Worm (Caenorhabditis elegans) whole organism, young adult: ENCODE data around the gene Y39A1A.17.

ENCODE experiments used
- B0336.3 ChIP-seq: fragments of 200-800 bp; sonication (Bioruptor generic); IDR thresholded peaks from 2 replicates; pipeline ENCODE4 v1.3.6; 2022; ENCODE audit warnings: missing genetic modification characterization, missing compliant biosample characterization
- D2030.7 ChIP-seq: fragments of 200-800 bp; sonication (Bioruptor generic); IDR thresholded peaks from 2 replicates; pipeline ENCODE4 v1.3.6; 2022; ENCODE audit warnings: missing genetic modification reagents, missing genetic modification characterization, missing compliant biosample characterization
- F23B12.7 ChIP-seq: sonication (generic microtip); optimal IDR thresholded peaks from 2 replicates; lab custom pipeline; 2017; ENCODE audit warnings: missing genetic modification characterization, mild to moderate bottlenecking, missing compliant biosample characterization, antibody characterized with exemption, moderate library complexity; ENCODE audit not compliant: insufficient read depth
- F33H1.4 ChIP-seq: fragments of 200-800 bp; sonication (Bioruptor generic); IDR thresholded peaks from 2 replicates; pipeline ENCODE4 v1.3.6; 2022; ENCODE audit warnings: missing genetic modification reagents, missing genetic modification characterization, missing compliant biosample characterization
- F39B2.1 ChIP-seq: fragments of 200-800 bp; sonication (Bioruptor generic); IDR thresholded peaks from 2 replicates; pipeline ENCODE4 v1.3.6; 2022; ENCODE audit warnings: missing genetic modification reagents, missing genetic modification characterization, missing compliant biosample characterization
- F49E8.2 ChIP-seq: sonication (generic microtip); optimal IDR thresholded peaks from 3 replicates; lab custom pipeline; 2017; ENCODE audit warnings: missing genetic modification characterization, mild to moderate bottlenecking, missing compliant biosample characterization, antibody characterized with exemption, moderate library complexity; ENCODE audit not compliant: insufficient read depth
- F52B5.7 ChIP-seq: sonication (generic microtip); optimal IDR thresholded peaks from 2 replicates; lab custom pipeline; 2016; ENCODE audit warnings: mild to moderate bottlenecking, missing genetic modification characterization, missing compliant biosample characterization
- F55B11.4 ChIP-seq: sonication (generic microtip); optimal IDR thresholded peaks from 2 replicates; lab custom pipeline; 2016; ENCODE audit warnings: missing compliant biosample characterization, missing genetic modification characterization, borderline replicate concordance; ENCODE audit not compliant: insufficient read depth
- K12H6.12 ChIP-seq: fragments of 200-800 bp; sonication (Bioruptor generic); optimal IDR thresholded peaks from 2 replicates; lab custom pipeline; 2018; ENCODE audit warnings: mild to moderate bottlenecking, missing genetic modification characterization, missing compliant biosample characterization
- Y53G8AR.9 ChIP-seq: fragments of 200-800 bp; sonication (Bioruptor generic); conservative IDR thresholded peaks from 2 replicates; pipeline ENCODE4 v1.3.6; 2022; ENCODE audit warnings: missing genetic modification reagents, missing genetic modification characterization, missing compliant biosample characterization
- Y56A3A.18 ChIP-seq: fragments of 200-800 bp; sonication (Bioruptor generic); IDR thresholded peaks from 2 replicates; pipeline ENCODE4 v1.3.6; 2022; ENCODE audit warnings: missing genetic modification reagents, missing genetic modification characterization, missing compliant biosample characterization
- Y67H2A.10 ChIP-seq: fragments of 200-800 bp; sonication (Bioruptor generic); conservative IDR thresholded peaks from 2 replicates; pipeline ENCODE4 v1.3.6; 2022; ENCODE audit warnings: missing genetic modification reagents, missing genetic modification characterization, missing compliant biosample characterization
- Y95B8A.8 ChIP-seq: fragments of 200-800 bp; sonication (Bioruptor generic); IDR thresholded peaks from 2 replicates; pipeline ENCODE4 v1.3.6; 2022; ENCODE audit warnings: missing genetic modification reagents, missing genetic modification characterization, missing compliant biosample characterization
- aptf-3 ChIP-seq: fragments of 200-800 bp; sonication (Bioruptor generic); IDR thresholded peaks from 2 replicates; pipeline ENCODE4 v1.3.6; 2022; ENCODE audit warnings: missing genetic modification characterization, missing compliant biosample characterization
- attf-5 ChIP-seq: fragments of 200-800 bp; sonication (Bioruptor generic); optimal IDR thresholded peaks from 2 replicates; lab custom pipeline; 2018; ENCODE audit warnings: mild to moderate bottlenecking, missing genetic modification characterization, missing compliant biosample characterization
- ceh-100 ChIP-seq: fragments of 200-800 bp; sonication (Bioruptor generic); IDR thresholded peaks from 2 replicates; pipeline ENCODE4 v1.3.6; 2022; ENCODE audit warnings: missing genetic modification reagents, missing genetic modification characterization, missing compliant biosample characterization
- ceh-58 ChIP-seq: fragments of 200-800 bp; sonication (Bioruptor generic); IDR thresholded peaks from 2 replicates; pipeline ENCODE4 v1.3.6; 2022; ENCODE audit warnings: missing genetic modification characterization, missing compliant biosample characterization
- ceh-91 ChIP-seq: fragments of 200-800 bp; sonication (Bioruptor generic); IDR thresholded peaks from 2 replicates; pipeline ENCODE4 v1.3.6; 2022; ENCODE audit warnings: missing genetic modification reagents, missing genetic modification characterization, missing compliant biosample characterization
- dox-1 ChIP-seq: fragments of 200-800 bp; sonication (Bioruptor generic); IDR thresholded peaks from 2 replicates; pipeline ENCODE4 v1.3.6; 2022; ENCODE audit warnings: missing genetic modification reagents, missing genetic modification characterization, missing compliant biosample characterization
- egl-18 ChIP-seq: fragments of 200-800 bp; sonication (Bioruptor generic); IDR thresholded peaks from 2 replicates; pipeline ENCODE4 v1.3.6; 2022; ENCODE audit warnings: missing genetic modification reagents, missing genetic modification characterization, missing compliant biosample characterization
- hmg-1.2 ChIP-seq: fragments of 200-800 bp; sonication (Bioruptor generic); IDR thresholded peaks from 2 replicates; pipeline ENCODE4 v1.3.6; 2022; ENCODE audit warnings: missing genetic modification reagents, missing genetic modification characterization, missing compliant biosample characterization
- let-607 ChIP-seq, 2 experiments: fragments of 200-800 bp in 1 of 2; sonication (Bioruptor generic) in 1 of 2; sonication (generic microtip) in 1 of 2; optimal IDR thresholded peaks; 2 replicates each; lab custom pipeline; 2016 to 2018; ENCODE audit warnings: mild to moderate bottlenecking in 2 of 2, missing compliant biosample characterization in 2 of 2, missing genetic modification characterization in 2 of 2, moderate library complexity in 2 of 2, missing genotype in 1 of 2
- lin-26 ChIP-seq: fragments of 200-800 bp; sonication (Bioruptor generic); IDR thresholded peaks from 2 replicates; pipeline ENCODE4 v1.3.6; 2022; ENCODE audit warnings: missing genetic modification reagents, missing genetic modification characterization, missing compliant biosample characterization
- lin-54 ChIP-seq: fragments of 200-800 bp; sonication (Bioruptor generic); optimal IDR thresholded peaks from 2 replicates; lab custom pipeline; 2018; ENCODE audit warnings: mild to moderate bottlenecking, missing genetic modification characterization, missing compliant biosample characterization
- lsl-1 ChIP-seq: fragments of 200-800 bp; sonication (Bioruptor generic); optimal IDR thresholded peaks from 2 replicates; lab custom pipeline; 2018; ENCODE audit warnings: mild to moderate bottlenecking, missing genetic modification characterization, moderate library complexity, missing compliant biosample characterization
- madf-3 ChIP-seq: fragments of 200-800 bp; sonication (Bioruptor generic); IDR thresholded peaks from 2 replicates; pipeline ENCODE4 v1.3.6; 2022; ENCODE audit warnings: missing genetic modification reagents, missing genetic modification characterization, missing compliant biosample characterization
- madf-8 ChIP-seq: fragments of 200-800 bp; sonication (Bioruptor generic); conservative IDR thresholded peaks from 2 replicates; pipeline ENCODE4 v1.3.6; 2022; ENCODE audit warnings: missing genetic modification reagents, missing genetic modification characterization, missing compliant biosample characterization
- mcd-1 ChIP-seq: fragments of 200-800 bp; sonication (Bioruptor generic); IDR thresholded peaks from 2 replicates; pipeline ENCODE4 v1.3.6; 2022; ENCODE audit warnings: missing genetic modification reagents, missing genetic modification characterization, missing compliant biosample characterization
- mes-4 ChIP-seq: sonication (generic microtip); optimal IDR thresholded peaks from 2 replicates; lab custom pipeline; 2016; ENCODE audit warnings: missing genotype, missing genetic modification characterization, missing compliant biosample characterization
- mxl-1 ChIP-seq: sonication (generic microtip); optimal IDR thresholded peaks from 2 replicates; lab custom pipeline; 2016; ENCODE audit warnings: missing genetic modification characterization, missing compliant biosample characterization
- nfyb-1 ChIP-seq: fragments of 200-800 bp; sonication (Bioruptor generic); IDR thresholded peaks from 2 replicates; pipeline ENCODE4 v1.3.6; 2022; ENCODE audit warnings: missing genetic modification reagents, missing genetic modification characterization, missing compliant biosample characterization
- nhr-179 ChIP-seq: sonication (generic microtip); optimal IDR thresholded peaks from 2 replicates; lab custom pipeline; 2016; ENCODE audit warnings: mild to moderate bottlenecking, missing genetic modification characterization, missing compliant biosample characterization
- pbrm-1 ChIP-seq: fragments of 200-800 bp; sonication (Bioruptor generic); IDR thresholded peaks from 2 replicates; pipeline ENCODE4 v1.3.6; 2022; ENCODE audit warnings: missing genetic modification reagents, missing genetic modification characterization, missing compliant biosample characterization
- pha-4 ChIP-seq: fragments of 150-350 bp; sonication (generic microtip); optimal IDR thresholded peaks from 2 replicates; lab custom pipeline; 2014; ENCODE audit warnings: missing biosample characterization, missing genetic modification reagents, missing genetic modification characterization
- repo-1 ChIP-seq: sonication (generic microtip); optimal IDR thresholded peaks from 2 replicates; lab custom pipeline; 2017; ENCODE audit warnings: mild to moderate bottlenecking, missing genetic modification characterization, missing compliant biosample characterization
- snpc-1.1 ChIP-seq: sonication (generic microtip); optimal IDR thresholded peaks from 2 replicates; lab custom pipeline; 2017; ENCODE audit warnings: missing genetic modification characterization, mild to moderate bottlenecking, missing compliant biosample characterization, antibody characterized with exemption, moderate library complexity, missing genotype, missing genetic modification reagents; ENCODE audit not compliant: insufficient read depth
- snpc-3.4 ChIP-seq: sonication (generic microtip); optimal IDR thresholded peaks from 2 replicates; lab custom pipeline; 2017; ENCODE audit warnings: missing genetic modification characterization, mild to moderate bottlenecking, missing compliant biosample characterization, antibody characterized with exemption, moderate library complexity, missing genotype, missing genetic modification reagents
- snpc-4 ChIP-seq, 5 experiments: fragments of 150-350 bp in 1 of 5; sonication (generic microtip) in 4 of 5; optimal IDR thresholded peaks; 2 replicates each; lab custom pipeline; 2014 to 2018; ENCODE audit warnings: missing genetic modification characterization in 5 of 5, missing biosample characterization in 3 of 5, antibody characterized with exemption in 2 of 5, mild to moderate bottlenecking in 2 of 5, missing compliant biosample characterization in 2 of 5, missing genotype in 2 of 5, moderate library complexity in 2 of 5, missing genetic modification reagents in 1 of 5
- tbp1 ChIP-seq: fragments of 200-800 bp; sonication (Bioruptor generic); optimal IDR thresholded peaks from 2 replicates; lab custom pipeline; 2018; ENCODE audit warnings: mild to moderate bottlenecking, missing genetic modification characterization, missing compliant biosample characterization
- tlf-1 ChIP-seq: fragments of 200-800 bp; sonication (Bioruptor generic); optimal IDR thresholded peaks from 2 replicates; lab custom pipeline; 2018; ENCODE audit warnings: mild to moderate bottlenecking, missing genetic modification characterization, missing compliant biosample characterization
- unc-130 ChIP-seq: sonication (generic microtip); optimal IDR thresholded peaks from 2 replicates; lab custom pipeline; 2016; ENCODE audit warnings: missing genetic modification reagents, missing genetic modification characterization, missing compliant biosample characterization
- zfh-2 ChIP-seq: fragments of 200-800 bp; sonication (Bioruptor generic); conservative IDR thresholded peaks from 2 replicates; pipeline ENCODE4 v1.3.6; 2022; ENCODE audit warnings: missing genetic modification reagents, missing genetic modification characterization, missing compliant biosample characterization
- zim-3 ChIP-seq: sonication (generic microtip); optimal IDR thresholded peaks from 2 replicates; lab custom pipeline; 2017; ENCODE audit warnings: mild to moderate bottlenecking, missing genetic modification characterization, moderate library complexity, missing compliant biosample characterization
- ztf-3 ChIP-seq: fragments of 200-800 bp; sonication (Bioruptor generic); optimal IDR thresholded peaks from 2 replicates; lab custom pipeline; 2018; ENCODE audit warnings: mild to moderate bottlenecking, missing genetic modification characterization, missing compliant biosample characterization

The Y39A1A.17 gene

ce11 chrIII:10734511-10735233, 43.8 kb upstream of the Y39A1A.17 start:
- TF ChIP-seq pha-4: peak; percentile 28
- TF ChIP-seq F49E8.2 (tag; lab: Kevin White, UChicago): no peak
- TF ChIP-seq F52B5.7: no peak
- TF ChIP-seq zim-3 (tag; lab: Kevin White, UChicago): no peak

- TF ChIP-seq lin-54 (peak; percentile 45), F55B11.4 (no peak), mxl-1 (tag; lab: Kevin White, UChicago) (no peak), tbp1 (GFP tag; lab: Kevin White, UChicago) (peak; percentile 60), snpc-3.4 (peak; percentile 55), zfh-2 (no peak), ceh-58 (no peak), snpc-4 (GFP tag; optimal IDR thresholded peaks at IDR 0.05; lab: Kevin White, UChicago) (peak; percentile 85), snpc-4 (tag; optimal IDR thresholded peaks at IDR 0.05; lab: Kevin White, UChicago) (peak in 3 of 4 experiments; percentile 83 to 92 (median 88)), unc-130 (GFP tag; lab: Kevin White, UChicago) (no peak), egl-18 (GFP tag; lab: Robert Waterston, UW) (no peak), attf-5 (no peak), ztf-3 (GFP tag; lab: Kevin White, UChicago) (no peak), madf-3 (GFP tag; lab: Robert Waterston, UW) (no peak), ceh-91 (GFP tag; lab: Robert Waterston, UW) (peak; percentile 59), F33H1.4 (GFP tag; lab: Robert Waterston, UW) (peak; percentile 53), dox-1 (GFP tag; lab: Robert Waterston, UW) (peak; percentile 66; the same call in 1 of the 2 replicates), B0336.3 (GFP tag; lab: Robert Waterston, UW) (no peak), nhr-179 (tag; lab: Kevin White, UChicago) (no peak), madf-8 (peak; percentile 39; the same call in 1 of the 2 replicates), tlf-1 (GFP tag; lab: Kevin White, UChicago) (no peak), let-607 (tag; optimal IDR thresholded peaks at IDR 0.05; lab: Kevin White, UChicago) (no peak), Y56A3A.18 (GFP tag; lab: Robert Waterston, UW) (no peak), lin-26 (peak; percentile 87), mes-4 (tag; lab: Kevin White, UChicago) (no peak), repo-1 (tag; lab: Kevin White, UChicago) (no peak), F23B12.7 (tag; lab: Kevin White, UChicago) (no peak), aptf-3 (GFP tag; lab: Robert Waterston, UW) (0 out of 2 replicates have a peak, but pooled peaks have one; percentile 47), lsl-1 (GFP tag; lab: Kevin White, UChicago) (peak; percentile 58), Y95B8A.8 (GFP tag; lab: Robert Waterston, UW) (no peak), Y53G8AR.9 (GFP tag; lab: Robert Waterston, UW) (peak; percentile 65; the same call in 1 of the 2 replicates), snpc-1.1 (tag; lab: Kevin White, UChicago) (peak; percentile 90), F39B2.1 (GFP tag; lab: Robert Waterston, UW) (no peak), pbrm-1 (GFP tag; lab: Robert Waterston, UW) (peak; percentile 83), hmg-1.2 (peak; percentile 77), mcd-1 (GFP tag; lab: Robert Waterston, UW) (no peak), nfyb-1 (GFP tag; lab: Robert Waterston, UW) (0 out of 2 replicates have a peak, but pooled peaks have one; percentile 40), K12H6.12 (tag; lab: Kevin White, UChicago) (no peak), ceh-100 (peak; percentile 51; the same call in 1 of the 2 replicates), D2030.7 (GFP tag; lab: Robert Waterston, UW) (peak; percentile 92), Y67H2A.10 (GFP tag; lab: Robert Waterston, UW) (no peak)
Measured at ce11 chrIII:10733300-10733699, 42.4 kb upstream of the Y39A1A.17 start.
